Fruit fly (Drosophila melanogaster): ENCODE measurements around the gene CG46306.

DNA sequence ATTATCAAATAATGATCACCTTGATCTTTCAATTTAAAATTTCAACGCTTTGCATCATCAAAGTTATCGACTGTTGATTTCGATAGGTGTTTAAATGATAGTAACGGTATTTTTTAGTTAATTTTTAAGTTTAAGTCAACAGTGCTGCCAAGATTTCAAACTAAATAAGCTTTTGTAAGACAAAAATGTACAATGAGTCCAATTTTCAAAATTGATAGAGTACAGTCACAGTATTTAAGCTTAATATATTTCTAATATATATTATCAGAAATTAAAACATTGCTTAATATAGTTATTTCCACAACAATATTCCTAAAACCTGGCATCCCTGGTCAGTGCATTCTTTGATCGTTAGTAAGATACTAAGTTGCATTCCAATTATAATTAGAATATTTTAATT, 45.7 kb upstream of the CG46306 start, which contains the start of gene CG4872:
- TF ChIP-seq CG16813 (GFP tag; IDR thresholded peaks at IDR 0.05; ENCODE audit: partially characterized antibody) (no peak), MESR4 (GFP tag; optimal IDR thresholded peaks at IDR 0.05) (no peak), Hmx (GFP tag; optimal IDR thresholded peaks at IDR 0.05) (no peak), CG31441 (GFP tag; IDR thresholded peaks at IDR 0.05) (no peak), psq (GFP tag; optimal IDR thresholded peaks at IDR 0.05) (no peak), Med (GFP tag) (no peak), jing (GFP tag; optimal IDR thresholded peaks at IDR 0.05) (no peak), CG8388 (GFP tag; optimal IDR thresholded peaks at IDR 0.05) (no peak), nmo (GFP tag; optimal IDR thresholded peaks at IDR 0.05) (peak; percentile 16), dysf (GFP tag; IDR thresholded peaks at IDR 0.05) (no peak), Sox100B (GFP tag; optimal IDR thresholded peaks at IDR 0.05) (no peak)

Data from whole organism, embryonic.